Worm (Caenorhabditis elegans) whole organism, L4 larva: Measurements from ENCODE around the gene C38C3.6.

Experiments used
- F49E8.2 ChIP-seq: sonication (generic microtip); optimal IDR thresholded peaks from 2 replicates; lab custom pipeline; 2016; ENCODE audit warnings: missing compliant biosample characterization, mild to moderate bottlenecking, missing genetic modification characterization, borderline replicate concordance
- ZK546.5 ChIP-seq, 2 experiments: sonication (generic microtip); optimal IDR thresholded peaks; 2 replicates each; lab custom pipeline; 2017; ENCODE audit warnings: missing biosample characterization in 2 of 2, missing genetic modification characterization in 2 of 2
- ces-1 ChIP-seq: fragments of 150-350 bp; sonication (generic microtip); optimal IDR thresholded peaks from 4 replicates; lab custom pipeline; 2014; ENCODE audit warnings: missing biosample characterization, missing genetic modification reagents, missing genetic modification characterization
- egl-27 ChIP-seq: sonication (generic microtip); optimal IDR thresholded peaks from 3 replicates; lab custom pipeline; 2017; ENCODE audit warnings: missing biosample characterization, missing genetic modification reagents, missing genetic modification characterization
- lin-39 ChIP-seq: fragments of 150-350 bp; optimal IDR thresholded peaks from 2 replicates; lab custom pipeline; 2014; ENCODE audit warnings: missing biosample characterization, missing genetic modification reagents, missing genetic modification characterization
- lir-3 ChIP-seq: sonication (generic microtip); optimal IDR thresholded peaks from 2 replicates; lab custom pipeline; 2016; ENCODE audit warnings: mild to moderate bottlenecking, missing genetic modification characterization, missing compliant biosample characterization
- mep-1 ChIP-seq: fragments of 150-350 bp; sonication (generic microtip); optimal IDR thresholded peaks from 3 replicates; lab custom pipeline; 2014; ENCODE audit warnings: missing biosample characterization, missing genetic modification characterization
- mes-2 ChIP-seq: sonication (generic microtip); optimal IDR thresholded peaks from 2 replicates; lab custom pipeline; 2016; ENCODE audit warnings: missing genotype, mild to moderate bottlenecking, missing genetic modification characterization, missing compliant biosample characterization; ENCODE audit not compliant: poor library complexity, severe bottlenecking
- nhr-77 ChIP-seq: fragments of 150-350 bp; optimal IDR thresholded peaks from 2 replicates; lab custom pipeline; 2014; ENCODE audit warnings: missing biosample characterization, missing genetic modification characterization
- sdz-12 ChIP-seq: fragments of 200-800 bp; sonication (Bioruptor generic); optimal IDR thresholded peaks from 2 replicates; lab custom pipeline; 2018; ENCODE audit warnings: mild to moderate bottlenecking, missing genetic modification characterization, missing compliant biosample characterization
- ztf-11 ChIP-seq: fragments of 150-350 bp; optimal IDR thresholded peaks from 2 replicates; lab custom pipeline; 2014; ENCODE audit warnings: missing biosample characterization, missing genetic modification characterization

DNA sequence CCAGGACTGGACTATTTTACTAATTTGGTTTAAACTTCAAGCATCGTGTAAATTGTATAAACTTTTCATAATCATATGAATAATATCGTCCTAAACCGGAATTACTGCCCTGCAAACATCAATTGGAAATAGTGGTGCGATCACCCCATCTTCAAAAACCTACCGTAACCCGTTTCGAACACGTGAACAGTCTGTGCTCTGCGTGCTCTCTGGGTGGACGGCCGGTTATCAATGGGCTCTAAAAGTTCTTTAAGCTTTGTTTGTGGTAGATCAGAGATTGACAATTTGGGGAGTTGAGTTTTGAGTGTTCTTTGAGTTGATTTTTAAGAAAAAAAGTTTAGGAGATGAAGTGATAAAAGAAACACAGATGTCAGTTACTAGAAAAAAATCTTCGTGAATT, 34.8 kb downstream of the C38C3.6 start:
- TF ChIP-seq nhr-77 (tag; lab: Kevin White, UChicago) (peak; percentile 89), F49E8.2 (tag; lab: Kevin White, UChicago) (no peak), ces-1 (GFP tag; lab: Kevin White, UChicago) (no peak), mep-1 (tag; lab: Kevin White, UChicago) (no peak), lir-3 (no peak), egl-27 (tag; lab: Kevin White, UChicago) (no peak), ZK546.5 (tag; optimal IDR thresholded peaks at IDR 0.05; lab: Kevin White, UChicago) (no peak), ztf-11 (tag; lab: Kevin White, UChicago) (no peak), mes-2 (tag; lab: Kevin White, UChicago) (no peak), sdz-12 (GFP tag; lab: Kevin White, UChicago) (no peak), lin-39 (no peak)
